Worm (Caenorhabditis elegans) whole organism, mixed stage, embryonic: Measurements from ENCODE around the gene smz-1.

Experiments used
- M03D4.4 ChIP-seq: sonication (generic microtip); optimal IDR thresholded peaks from 2 replicates; lab custom pipeline; 2017; ENCODE audit warnings: mild to moderate bottlenecking, missing genetic modification characterization, missing compliant biosample characterization
- bed-3 ChIP-seq: fragments of 200-800 bp; sonication (Bioruptor generic); optimal IDR thresholded peaks from 3 replicates; lab custom pipeline; 2018; ENCODE audit warnings: mild to moderate bottlenecking, missing genetic modification characterization, moderate library complexity, missing compliant biosample characterization
- blmp-1 ChIP-seq: fragments of 150-350 bp; optimal IDR thresholded peaks from 2 replicates; lab custom pipeline; 2014; ENCODE audit warnings: missing biosample characterization, missing genetic modification characterization
- ceh-39 ChIP-seq: fragments of 150-350 bp; optimal IDR thresholded peaks from 2 replicates; lab custom pipeline; 2014; ENCODE audit warnings: missing biosample characterization, missing genetic modification characterization
- ceh-43 ChIP-seq: fragments of 200-800 bp; sonication (Bioruptor generic); optimal IDR thresholded peaks from 2 replicates; lab custom pipeline; 2018; ENCODE audit warnings: mild to moderate bottlenecking, missing genetic modification characterization, moderate library complexity, missing compliant biosample characterization
- ceh-83 ChIP-seq: fragments of 200-800 bp; sonication (Bioruptor generic); optimal IDR thresholded peaks from 2 replicates; lab custom pipeline; 2018; ENCODE audit warnings: mild to moderate bottlenecking, missing genetic modification characterization, missing compliant biosample characterization
- cnd-1 ChIP-seq: fragments of 200-800 bp; sonication (Bioruptor generic); optimal IDR thresholded peaks from 2 replicates; lab custom pipeline; 2018; ENCODE audit warnings: mild to moderate bottlenecking, missing genetic modification characterization, missing compliant biosample characterization
- drap-1 ChIP-seq: fragments of 200-800 bp; sonication (Bioruptor generic); optimal IDR thresholded peaks from 3 replicates; lab custom pipeline; 2018; ENCODE audit warnings: mild to moderate bottlenecking, missing genetic modification characterization, missing compliant biosample characterization
- elt-1 ChIP-seq: sonication (generic microtip); optimal IDR thresholded peaks from 2 replicates; lab custom pipeline; 2017; ENCODE audit warnings: missing genetic modification characterization, mild to moderate bottlenecking, missing compliant biosample characterization, antibody characterized with exemption, moderate library complexity, borderline replicate concordance; ENCODE audit not compliant: insufficient read depth
- elt-3 ChIP-seq: fragments of 150-350 bp; optimal IDR thresholded peaks from 2 replicates; lab custom pipeline; 2014; ENCODE audit warnings: missing biosample characterization, missing genetic modification characterization
- flh-1 ChIP-seq: fragments of 200-800 bp; sonication (Bioruptor generic); optimal IDR thresholded peaks from 2 replicates; lab custom pipeline; 2018; ENCODE audit warnings: mild to moderate bottlenecking, missing genetic modification characterization, moderate library complexity, missing compliant biosample characterization
- ham-2 ChIP-seq: fragments of 200-800 bp; sonication (Bioruptor generic); optimal IDR thresholded peaks from 2 replicates; lab custom pipeline; 2018; ENCODE audit warnings: mild to moderate bottlenecking, missing genetic modification characterization, missing compliant biosample characterization
- hlh-1 ChIP-seq: fragments of 150-350 bp; optimal IDR thresholded peaks from 2 replicates; lab custom pipeline; 2014; ENCODE audit warnings: missing biosample characterization, missing genetic modification reagents, missing genetic modification characterization
- lin-13 ChIP-seq: fragments of 150-350 bp; optimal IDR thresholded peaks from 2 replicates; lab custom pipeline; 2014; ENCODE audit warnings: missing biosample characterization, missing genetic modification characterization
- lin-32 ChIP-seq: fragments of 200-800 bp; sonication (Bioruptor generic); optimal IDR thresholded peaks from 2 replicates; lab custom pipeline; 2018; ENCODE audit warnings: mild to moderate bottlenecking, missing genetic modification characterization, missing compliant biosample characterization
- mab-5 ChIP-seq: fragments of 150-350 bp; optimal IDR thresholded peaks from 2 replicates; lab custom pipeline; 2014; ENCODE audit warnings: missing biosample characterization, missing genetic modification characterization
- mls-2 ChIP-seq: sonication (generic microtip); optimal IDR thresholded peaks from 2 replicates; lab custom pipeline; 2016; ENCODE audit warnings: mild to moderate bottlenecking, missing genetic modification characterization, moderate library complexity, missing compliant biosample characterization
- nhr-12 ChIP-seq: fragments of 150-350 bp; optimal IDR thresholded peaks from 2 replicates; lab custom pipeline; 2014; ENCODE audit warnings: missing biosample characterization, missing genetic modification characterization
- nhr-2 ChIP-seq: fragments of 150-350 bp; optimal IDR thresholded peaks from 2 replicates; lab custom pipeline; 2014; ENCODE audit warnings: missing biosample characterization, missing genetic modification characterization
- nhr-237 ChIP-seq: fragments of 150-350 bp; optimal IDR thresholded peaks from 2 replicates; lab custom pipeline; 2014; ENCODE audit warnings: missing biosample characterization, missing genetic modification characterization
- nhr-28 ChIP-seq: fragments of 150-350 bp; optimal IDR thresholded peaks from 2 replicates; lab custom pipeline; 2014; ENCODE audit warnings: missing biosample characterization, missing genetic modification characterization
- nhr-76 ChIP-seq: sonication (generic microtip); optimal IDR thresholded peaks from 2 replicates; lab custom pipeline; 2017; ENCODE audit warnings: missing biosample characterization, missing genetic modification characterization
- pha-4 ChIP-seq: fragments of 150-350 bp; optimal IDR thresholded peaks from 2 replicates; lab custom pipeline; 2018; ENCODE audit warnings: missing biosample characterization, missing genetic modification reagents, missing genetic modification characterization
- sem-2 ChIP-seq: fragments of 200-800 bp; sonication (Bioruptor generic); optimal IDR thresholded peaks from 2 replicates; lab custom pipeline; 2018; ENCODE audit warnings: mild to moderate bottlenecking, missing genetic modification characterization, missing compliant biosample characterization
- snpc-4 ChIP-seq: fragments of 150-350 bp; optimal IDR thresholded peaks from 2 replicates; lab custom pipeline; 2014; ENCODE audit warnings: missing biosample characterization, missing genetic modification characterization
- sptf-1 ChIP-seq: sonication (generic microtip); optimal IDR thresholded peaks from 2 replicates; lab custom pipeline; 2017; ENCODE audit warnings: mild to moderate bottlenecking, missing genetic modification characterization, moderate library complexity, missing compliant biosample characterization
- unc-39 ChIP-seq: fragments of 150-350 bp; optimal IDR thresholded peaks from 2 replicates; lab custom pipeline; 2014; ENCODE audit warnings: missing biosample characterization, missing genetic modification characterization
- zip-8 ChIP-seq: fragments of 150-350 bp; optimal IDR thresholded peaks from 2 replicates; lab custom pipeline; 2014; ENCODE audit warnings: missing biosample characterization, missing genetic modification characterization

smz-1 gene

ce11 chrIV:12454750-12455149 lies at the start of gene smz-1:
Gene smz-1, plus strand, starts transcription at chrIV:12455050.
- TF ChIP-seq cnd-1 (no peak), mls-2 (tag; lab: Kevin White, UChicago) (no peak)

- TF ChIP-seq blmp-1 (tag; lab: Kevin White, UChicago): no peak
Measured at ce11 chrIV:12408625-12409024, 46.2 kb upstream of the smz-1 start, which contains the start of gene dsb-1. Gene dsb-1, plus strand, starts transcription at chrIV:12408925.

ce11 chrIV:12410167-12410566 lies 44.7 kb upstream of the smz-1 start, which contains the start of gene acl-13:
Gene acl-13, plus strand, starts transcription at chrIV:12410467.
- TF ChIP-seq ham-2 (GFP tag; lab: Kevin White, UChicago) (no peak), lin-13 (no peak), nhr-28 (tag; lab: Kevin White, UChicago) (no peak), snpc-4 (tag; lab: Kevin White, UChicago) (no peak), ceh-43 (GFP tag; lab: Kevin White, UChicago) (no peak), mls-2 (tag; lab: Kevin White, UChicago) (no peak), elt-1 (tag; lab: Kevin White, UChicago) (no peak), nhr-2 (tag; lab: Kevin White, UChicago) (no peak), zip-8 (tag; lab: Kevin White, UChicago) (no peak), mab-5 (tag; lab: Kevin White, UChicago) (no peak), ceh-83 (GFP tag; lab: Kevin White, UChicago) (no peak), nhr-76 (tag; lab: Kevin White, UChicago) (no peak), cnd-1 (no peak), nhr-237 (tag; lab: Kevin White, UChicago) (no peak), ceh-39 (tag; lab: Kevin White, UChicago) (no peak), nhr-12 (tag; lab: Kevin White, UChicago) (no peak), elt-3 (tag; lab: Kevin White, UChicago) (no peak), hlh-1 (no peak), pha-4 (tag; lab: Kevin White, UChicago) (no peak), sem-2 (no peak)

- no peak for TF ChIP-seq drap-1 (GFP tag; lab: Kevin White, UChicago)
- TF ChIP-seq bed-3 (GFP tag; lab: Kevin White, UChicago): no peak
- no peak for TF ChIP-seq ham-2 (GFP tag; lab: Kevin White, UChicago)
Measured at ce11 chrIV:12414601-12415000, 40.2 kb upstream of the smz-1 start.

ce11 chrIV:12416629-12417404 lies 38.0 kb upstream of the smz-1 start:
- peak; percentile 35 for TF ChIP-seq cnd-1
- peak; percentile 32 for TF ChIP-seq M03D4.4 (tag; lab: Kevin White, UChicago)
- no peak for TF ChIP-seq elt-3 (tag; lab: Kevin White, UChicago)
- TF ChIP-seq ham-2 (GFP tag; lab: Kevin White, UChicago): peak; percentile 48
- TF ChIP-seq mls-2 (tag; lab: Kevin White, UChicago): no peak
- peak; percentile 63 for TF ChIP-seq lin-32 (GFP tag; lab: Kevin White, UChicago)
- TF ChIP-seq ceh-39 (tag; lab: Kevin White, UChicago): no peak
- no peak for TF ChIP-seq flh-1 (GFP tag; lab: Kevin White, UChicago)
- no peak for TF ChIP-seq unc-39
- TF ChIP-seq bed-3 (GFP tag; lab: Kevin White, UChicago): no peak
- peak; percentile 52 for TF ChIP-seq sptf-1
- TF ChIP-seq ceh-83 (GFP tag; lab: Kevin White, UChicago): peak; percentile 34
- TF ChIP-seq snpc-4 (tag; lab: Kevin White, UChicago): no peak
- no peak for TF ChIP-seq mab-5 (tag; lab: Kevin White, UChicago)
- no peak for TF ChIP-seq sem-2
